Worm (Caenorhabditis elegans) whole organism, L1 larva: ENCODE measurements around the gene Y71H2AM.1.

ENCODE experiments used
- C04F5.9 ChIP-seq: sonication (generic microtip); optimal IDR thresholded peaks from 2 replicates; lab custom pipeline; 2016; ENCODE audit warnings: missing genetic modification characterization, missing compliant biosample characterization
- C16A3.4 ChIP-seq: fragments of 150-350 bp; optimal IDR thresholded peaks from 2 replicates; lab custom pipeline; 2014; ENCODE audit warnings: missing biosample characterization, missing genetic modification characterization
- C34B4.2 ChIP-seq: sonication (generic microtip); optimal IDR thresholded peaks from 2 replicates; lab custom pipeline; 2017; ENCODE audit warnings: mild to moderate bottlenecking, missing genetic modification characterization, missing compliant biosample characterization
- F16B12.6 ChIP-seq: fragments of 150-350 bp; optimal IDR thresholded peaks from 2 replicates; lab custom pipeline; 2014; ENCODE audit warnings: missing biosample characterization, missing genetic modification characterization
- alr-1 ChIP-seq: fragments of 200-800 bp; sonication (Bioruptor generic); optimal IDR thresholded peaks from 2 replicates; lab custom pipeline; 2018; ENCODE audit warnings: borderline replicate concordance, mild to moderate bottlenecking, missing genetic modification characterization, missing compliant biosample characterization
- ama-1 ChIP-seq: fragments of 150-350 bp; optimal IDR thresholded peaks from 2 replicates; lab custom pipeline; 2014
- blmp-1 ChIP-seq: fragments of 150-350 bp; optimal IDR thresholded peaks from 2 replicates; lab custom pipeline; 2014; ENCODE audit warnings: missing biosample characterization, missing genetic modification characterization
- ceh-8 ChIP-seq: fragments of 200-800 bp; sonication (Bioruptor generic); optimal IDR thresholded peaks from 2 replicates; lab custom pipeline; 2018; ENCODE audit warnings: mild to moderate bottlenecking, missing genetic modification characterization, moderate library complexity, missing compliant biosample characterization
- dpl-1 ChIP-seq, 3 experiments: fragments of 150-350 bp in 2 of 3; sonication (generic microtip) in 1 of 3; optimal IDR thresholded peaks; 2 replicates each; lab custom pipeline; 2014 to 2017; ENCODE audit warnings: missing biosample characterization in 3 of 3, missing genetic modification characterization in 3 of 3, missing genetic modification reagents in 3 of 3
- efl-1 ChIP-seq, 4 experiments: fragments of 150-350 bp; optimal IDR thresholded peaks in 3 of 4; peaks in 1 of 4; 1 replicate in 1 of 4; 2 replicates in 3 of 4; lab custom pipeline; 2014; ENCODE audit warnings: missing biosample characterization in 2 of 4, missing genetic modification characterization in 2 of 4, missing genetic modification reagents in 2 of 4
- efl-3 ChIP-seq: fragments of 200-800 bp; sonication (Bioruptor generic); optimal IDR thresholded peaks from 2 replicates; lab custom pipeline; 2018; ENCODE audit warnings: mild to moderate bottlenecking, missing genetic modification characterization, missing compliant biosample characterization
- egl-13 ChIP-seq: sonication (generic microtip); optimal IDR thresholded peaks from 2 replicates; lab custom pipeline; 2016; ENCODE audit warnings: missing genotype, missing genetic modification reagents, missing genetic modification characterization, missing compliant biosample characterization
- elt-2 ChIP-seq: sonication (generic microtip); optimal IDR thresholded peaks from 2 replicates; lab custom pipeline; 2016; ENCODE audit warnings: missing genetic modification characterization, mild to moderate bottlenecking, inconsistent platforms, missing compliant biosample characterization, missing genetic modification reagents
- ets-5 ChIP-seq: fragments of 200-800 bp; sonication (Bioruptor generic); IDR thresholded peaks from 2 replicates; pipeline ENCODE4 v1.3.6; 2022; ENCODE audit warnings: missing genetic modification characterization, missing compliant biosample characterization
- fkh-10 ChIP-seq: sonication (generic microtip); optimal IDR thresholded peaks from 2 replicates; lab custom pipeline; 2017; ENCODE audit warnings: missing biosample characterization, missing genetic modification reagents, missing genetic modification characterization
- fkh-4 ChIP-seq: sonication (generic microtip); optimal IDR thresholded peaks from 2 replicates; lab custom pipeline; 2016; ENCODE audit warnings: missing compliant biosample characterization, missing genetic modification characterization, borderline replicate concordance
- fkh-8 ChIP-seq: sonication (generic microtip); optimal IDR thresholded peaks from 2 replicates; lab custom pipeline; 2016; ENCODE audit warnings: mild to moderate bottlenecking, missing genetic modification characterization, missing compliant biosample characterization
- fos-1 ChIP-seq: fragments of 150-350 bp; optimal IDR thresholded peaks from 2 replicates; lab custom pipeline; 2014; ENCODE audit warnings: missing biosample characterization, missing genetic modification characterization
- hlh-17 ChIP-seq: fragments of 200-800 bp; sonication (Bioruptor generic); optimal IDR thresholded peaks from 2 replicates; lab custom pipeline; 2018; ENCODE audit warnings: missing genetic modification characterization, mild to moderate bottlenecking, missing compliant biosample characterization, moderate library complexity, borderline replicate concordance
- hlh-4 ChIP-seq: sonication (generic microtip); optimal IDR thresholded peaks from 2 replicates; lab custom pipeline; 2016; ENCODE audit warnings: mild to moderate bottlenecking, missing genetic modification characterization, missing compliant biosample characterization
- isw-1 ChIP-seq: fragments of 200-800 bp; sonication (Bioruptor generic); IDR thresholded peaks from 2 replicates; pipeline ENCODE4 v1.3.6; 2022; ENCODE audit warnings: missing genetic modification characterization, missing compliant biosample characterization
- jun-1 ChIP-seq: fragments of 150-350 bp; optimal IDR thresholded peaks from 2 replicates; lab custom pipeline; 2014; ENCODE audit warnings: missing biosample characterization, missing genetic modification reagents, missing genetic modification characterization
- lin-13 ChIP-seq: fragments of 150-350 bp; optimal IDR thresholded peaks from 2 replicates; lab custom pipeline; 2014; ENCODE audit warnings: missing biosample characterization, missing genetic modification reagents, missing genetic modification characterization
- lin-14 ChIP-seq: fragments of 200-800 bp; sonication (Bioruptor generic); optimal IDR thresholded peaks from 2 replicates; lab custom pipeline; 2018; ENCODE audit warnings: mild to moderate bottlenecking, missing genetic modification characterization, moderate library complexity, missing compliant biosample characterization
- lin-15B ChIP-seq: fragments of 150-350 bp; sonication (generic microtip); optimal IDR thresholded peaks from 3 replicates; lab custom pipeline; 2014; ENCODE audit warnings: missing biosample characterization, missing genetic modification characterization
- lsy-2 ChIP-seq, 2 experiments: fragments of 150-350 bp; optimal IDR thresholded peaks; 2 replicates each; lab custom pipeline; 2014; ENCODE audit warnings: missing biosample characterization in 2 of 2, missing genetic modification characterization in 2 of 2
- mdl-1 ChIP-seq, 2 experiments: fragments of 150-350 bp; optimal IDR thresholded peaks; 2 replicates each; lab custom pipeline; 2014 to 2017; ENCODE audit warnings: missing biosample characterization in 2 of 2, missing genetic modification characterization in 2 of 2, inconsistent platforms in 1 of 2
- mef-2 ChIP-seq: fragments of 150-350 bp; optimal IDR thresholded peaks from 2 replicates; lab custom pipeline; 2014; ENCODE audit warnings: missing biosample characterization, missing genetic modification characterization
- nhr-11 ChIP-seq: fragments of 150-350 bp; optimal IDR thresholded peaks from 2 replicates; lab custom pipeline; 2014; ENCODE audit warnings: missing biosample characterization, missing genetic modification characterization
- nhr-12 ChIP-seq: sonication (generic microtip); optimal IDR thresholded peaks from 2 replicates; lab custom pipeline; 2017; ENCODE audit warnings: missing biosample characterization, missing genetic modification characterization
- nhr-19 ChIP-seq: fragments of 200-800 bp; sonication (Bioruptor generic); conservative IDR thresholded peaks from 2 replicates; pipeline ENCODE4 v1.3.6; 2022; ENCODE audit warnings: missing genetic modification characterization, missing compliant biosample characterization
- nhr-20 ChIP-seq: sonication (generic microtip); optimal IDR thresholded peaks from 2 replicates; lab custom pipeline; 2016; ENCODE audit warnings: mild to moderate bottlenecking, missing genetic modification characterization, missing compliant biosample characterization
- nhr-237 ChIP-seq: fragments of 150-350 bp; optimal IDR thresholded peaks from 2 replicates; lab custom pipeline; 2014; ENCODE audit warnings: missing biosample characterization, missing genetic modification characterization
- nhr-28 ChIP-seq: fragments of 150-350 bp; optimal IDR thresholded peaks from 2 replicates; lab custom pipeline; 2014; ENCODE audit warnings: missing biosample characterization, missing genetic modification characterization
- nhr-47 ChIP-seq: sonication (generic microtip); optimal IDR thresholded peaks from 2 replicates; lab custom pipeline; 2016; ENCODE audit warnings: mild to moderate bottlenecking, missing genetic modification characterization, moderate library complexity, missing compliant biosample characterization
- nhr-76 ChIP-seq: sonication (generic microtip); optimal IDR thresholded peaks from 2 replicates; lab custom pipeline; 2017; ENCODE audit warnings: missing biosample characterization, missing genetic modification characterization
- pax-3 ChIP-seq: fragments of 200-800 bp; sonication (Bioruptor generic); optimal IDR thresholded peaks from 2 replicates; lab custom pipeline; 2018; ENCODE audit warnings: mild to moderate bottlenecking, missing genetic modification characterization, moderate library complexity, missing compliant biosample characterization
- pqm-1 ChIP-seq: sonication (generic microtip); optimal IDR thresholded peaks from 3 replicates; lab custom pipeline; 2017; ENCODE audit warnings: missing biosample characterization, missing genetic modification characterization
- skn-1 ChIP-seq: fragments of 150-350 bp; optimal IDR thresholded peaks from 2 replicates; lab custom pipeline; 2014; ENCODE audit warnings: missing biosample characterization, missing genetic modification characterization
- snpc-4 ChIP-seq: fragments of 150-350 bp; optimal IDR thresholded peaks from 2 replicates; lab custom pipeline; 2014; ENCODE audit warnings: missing biosample characterization, missing genetic modification characterization
- sox-4 ChIP-seq: sonication (generic microtip); optimal IDR thresholded peaks from 2 replicates; lab custom pipeline; 2016; ENCODE audit warnings: missing genetic modification characterization, missing compliant biosample characterization
- sptf-1 ChIP-seq: fragments of 150-350 bp; optimal IDR thresholded peaks from 2 replicates; lab custom pipeline; 2014; ENCODE audit warnings: missing biosample characterization, missing genetic modification characterization
- swsn-7 ChIP-seq: sonication (generic microtip); optimal IDR thresholded peaks from 2 replicates; lab custom pipeline; 2016; ENCODE audit warnings: missing genetic modification characterization, missing compliant biosample characterization
- unc-30 ChIP-seq: sonication (generic microtip); optimal IDR thresholded peaks from 2 replicates; lab custom pipeline; 2017; ENCODE audit warnings: missing biosample characterization, missing genetic modification characterization
- unc-62 ChIP-seq: fragments of 150-350 bp; optimal IDR thresholded peaks from 2 replicates; lab custom pipeline; 2014; ENCODE audit warnings: missing biosample characterization, missing genetic modification reagents, missing genetic modification characterization
- vab-15 ChIP-seq: sonication (generic microtip); optimal IDR thresholded peaks from 2 replicates; lab custom pipeline; 2017; ENCODE audit warnings: missing genotype, mild to moderate bottlenecking, missing genetic modification characterization, missing compliant biosample characterization

The Y71H2AM.1 gene

DNA sequence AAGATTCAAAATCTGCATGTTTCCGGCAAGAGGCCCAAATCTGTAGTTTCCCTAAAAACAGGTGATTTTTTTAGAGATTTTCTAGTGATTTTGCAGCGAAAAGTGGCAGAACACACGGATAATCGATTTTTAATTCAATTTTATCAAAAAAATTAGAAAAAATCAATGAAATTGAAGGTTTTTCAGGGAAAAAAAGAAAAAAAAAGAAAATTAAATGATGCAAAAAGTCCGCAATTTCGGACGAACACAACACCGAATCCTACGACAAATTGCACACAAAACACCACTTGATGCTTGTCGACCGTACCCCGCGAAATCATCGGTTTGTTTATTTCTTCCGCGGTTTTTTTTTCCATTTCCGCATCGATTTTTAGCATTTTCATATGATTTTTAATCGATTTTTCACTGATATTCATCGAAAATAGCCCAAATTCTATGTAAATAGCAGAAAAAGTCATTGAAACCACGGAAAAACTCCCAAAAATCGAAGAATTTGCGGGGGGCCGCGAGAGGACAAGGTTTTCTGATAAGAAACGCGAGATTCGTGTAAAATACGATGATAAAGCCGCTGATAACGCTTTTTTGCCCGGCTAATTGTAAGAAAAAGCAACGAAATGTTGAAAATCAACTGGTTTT is 11.8 kb upstream of the Y71H2AM.1 start, which contains the start of gene tufm-1 (continued):
- TF ChIP-seq jun-1, result peak; percentile 47
- no peak for TF ChIP-seq nhr-11 (tag; lab: Kevin White, UChicago)
- peak; percentile 28 for TF ChIP-seq swsn-7 (tag; lab: Kevin White, UChicago)
- no peak for TF ChIP-seq C04F5.9
- no peak for TF ChIP-seq sptf-1 (tag; lab: Kevin White, UChicago)
- peak; percentile 36 for TF ChIP-seq lin-13 (GFP tag; lab: Kevin White, UChicago)
- TF ChIP-seq isw-1 (GFP tag; lab: Robert Waterston, UW), result no peak
- no peak for TF ChIP-seq ets-5 (GFP tag; lab: Robert Waterston, UW)
- TF ChIP-seq hlh-4 (tag; lab: Kevin White, UChicago), result no peak
- no peak for TF ChIP-seq alr-1 (tag; lab: Kevin White, UChicago)
- no peak for TF ChIP-seq nhr-20 (tag; lab: Kevin White, UChicago)
- TF ChIP-seq nhr-12, result no peak
- peak; percentile 21 for TF ChIP-seq elt-2 (tag; lab: Kevin White, UChicago)
- peak in 1 of 2 experiments; percentile 26 for TF ChIP-seq mdl-1 (tag; optimal IDR thresholded peaks at IDR 0.05; lab: Kevin White, UChicago)
- TF ChIP-seq pqm-1 (tag; lab: Kevin White, UChicago), result no peak
- TF ChIP-seq fkh-8 (tag; lab: Kevin White, UChicago), result peak; percentile 50
- TF ChIP-seq C16A3.4 (tag; lab: Kevin White, UChicago), result peak; percentile 47
- no peak for TF ChIP-seq unc-62 (GFP tag; lab: Kevin White, UChicago)
- TF ChIP-seq nhr-47 (tag; lab: Kevin White, UChicago), result peak; percentile 64
- no peak for TF ChIP-seq nhr-28
- peak; percentile 95 for TF ChIP-seq F16B12.6 (tag; lab: Kevin White, UChicago)
- TF ChIP-seq lin-15B (tag; lab: Kevin White, UChicago), result peak; percentile 33
- TF ChIP-seq nhr-237 (tag; lab: Kevin White, UChicago), result no peak
- TF ChIP-seq skn-1 (tag; lab: Kevin White, UChicago), result peak; percentile 59
- TF ChIP-seq snpc-4 (tag; lab: Kevin White, UChicago), result peak; percentile 10
- no peak for TF ChIP-seq mef-2 (tag; lab: Kevin White, UChicago)
- TF ChIP-seq pax-3 (tag; lab: Kevin White, UChicago), result no peak
- TF ChIP-seq ceh-8 (GFP tag; lab: Kevin White, UChicago), result no peak
- peak; percentile 11; the same call in 1 of the 2 replicates for TF ChIP-seq nhr-19 (GFP tag; lab: Robert Waterston, UW)
- no peak for TF ChIP-seq egl-13 (tag; lab: Kevin White, UChicago)
- TF ChIP-seq unc-30 (tag; lab: Kevin White, UChicago), result no peak
- TF ChIP-seq lsy-2 (tag; optimal IDR thresholded peaks at IDR 0.05; lab: Kevin White, UChicago), result peak; percentile 93 to 98
- TF ChIP-seq vab-15 (tag; lab: Kevin White, UChicago), result no peak

DNA sequence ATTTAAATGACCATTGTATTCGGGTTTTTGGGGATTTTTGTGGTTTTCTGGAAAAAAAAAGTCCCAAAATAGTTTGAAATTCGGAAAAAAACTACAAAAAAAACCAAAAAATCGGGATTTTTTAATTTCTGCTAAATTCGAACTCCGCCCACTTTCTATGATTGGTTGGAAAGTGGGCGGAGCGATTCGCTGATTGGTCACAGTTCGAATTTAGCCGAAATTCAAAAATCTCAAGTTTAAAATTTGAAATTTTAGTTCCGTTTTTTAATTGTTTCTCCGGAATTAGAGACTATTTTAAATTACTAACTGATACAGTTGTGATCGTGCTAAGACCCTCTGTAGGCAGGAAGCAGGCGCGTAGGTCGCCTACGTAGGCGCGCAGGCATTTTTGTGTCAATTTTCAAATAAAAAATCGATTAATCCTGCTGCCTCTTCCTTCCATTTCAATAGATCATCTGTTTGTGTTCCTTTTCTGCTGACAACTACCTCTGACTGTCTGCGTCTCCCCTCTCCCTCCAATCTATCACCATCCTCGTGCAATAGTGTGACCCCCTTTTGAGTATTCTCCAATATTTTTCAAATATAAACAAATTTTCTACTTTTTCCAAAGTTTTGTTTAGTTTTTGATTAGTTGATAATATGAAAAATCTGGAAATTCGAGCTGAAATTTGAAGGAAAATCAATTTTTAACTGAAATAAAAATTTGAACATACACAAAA is 10.5 kb upstream of the Y71H2AM.1 start:
- TF ChIP-seq nhr-237 (tag; lab: Kevin White, UChicago) (no peak), efl-1 (optimal IDR thresholded peaks at IDR 0.05; lab: Kevin White, UChicago) (peak in 1 of 2 experiments; percentile 11), efl-1 (GFP tag; optimal IDR thresholded peaks at IDR 0.05 in 1 of 2; lab: Kevin White, UChicago) (peak in 1 of 2 experiments; percentile 88), dpl-1 (GFP tag; optimal IDR thresholded peaks at IDR 0.05; lab: Kevin White, UChicago) (peak in 1 of 3 experiments; percentile 11), ama-1 (no peak), blmp-1 (tag; lab: Kevin White, UChicago) (peak; percentile 7), hlh-4 (tag; lab: Kevin White, UChicago) (no peak)

DNA sequence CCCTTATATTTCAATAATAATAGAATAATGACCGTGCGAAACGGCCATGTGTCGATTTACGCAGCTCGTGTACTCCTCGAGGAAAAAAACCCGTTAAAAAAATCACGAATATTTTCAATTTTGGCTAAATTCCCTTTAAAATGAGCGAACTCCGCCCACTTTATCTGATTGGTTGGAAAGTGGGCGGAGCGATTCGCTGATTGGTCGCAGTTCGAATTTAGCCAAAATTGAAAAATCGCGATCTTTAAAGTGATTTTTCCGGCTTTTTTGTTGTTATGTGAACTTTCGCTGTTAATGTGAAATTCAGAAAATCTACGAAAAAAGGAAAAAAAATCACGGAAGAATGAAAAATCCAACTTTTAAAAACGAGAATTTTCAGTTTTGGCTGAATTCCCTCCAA is 9.0 kb upstream of the Y71H2AM.1 start:
- TF ChIP-seq skn-1 (tag; lab: Kevin White, UChicago), result no peak
- TF ChIP-seq fkh-8 (tag; lab: Kevin White, UChicago), result no peak
- no peak for TF ChIP-seq ama-1
- no peak for TF ChIP-seq sox-4 (tag; lab: Kevin White, UChicago)
- no peak for TF ChIP-seq mef-2 (tag; lab: Kevin White, UChicago)
- TF ChIP-seq elt-2 (tag; lab: Kevin White, UChicago), result no peak
- TF ChIP-seq alr-1 (tag; lab: Kevin White, UChicago), result no peak
- TF ChIP-seq efl-1 (optimal IDR thresholded peaks at IDR 0.05; lab: Kevin White, UChicago), result no peak
- no peak for TF ChIP-seq efl-1 (GFP tag; optimal IDR thresholded peaks at IDR 0.05 in 1 of 2; lab: Kevin White, UChicago)
- no peak for TF ChIP-seq fos-1 (tag; lab: Kevin White, UChicago)
- no peak for TF ChIP-seq lin-14 (GFP tag; lab: Kevin White, UChicago)
- no peak for TF ChIP-seq efl-3
- TF ChIP-seq fkh-10 (GFP tag; lab: Kevin White, UChicago), result no peak
- no peak for TF ChIP-seq nhr-76
- TF ChIP-seq unc-62 (GFP tag; lab: Kevin White, UChicago), result no peak
- no peak for TF ChIP-seq fkh-4 (tag; lab: Kevin White, UChicago)
- no peak for TF ChIP-seq hlh-17 (GFP tag; lab: Kevin White, UChicago)
- no peak for TF ChIP-seq nhr-47 (tag; lab: Kevin White, UChicago)
- TF ChIP-seq unc-30 (tag; lab: Kevin White, UChicago), result no peak
- no peak for TF ChIP-seq C34B4.2 (tag; lab: Kevin White, UChicago)
